Worm (Caenorhabditis elegans) whole organism, L4/young adult: Measurements from ENCODE around the gene C06H5.13.
"Not testable (repeated sequence)": the region's sequence is repeated elsewhere in the genome, so short reads cannot be mapped to it uniquely, and the experiment has no call there.

Source experiments
- W03F9.2 ChIP-seq: fragments of 150-350 bp; optimal IDR thresholded peaks from 2 replicates; lab custom pipeline; 2014; ENCODE audit warnings: missing biosample characterization, missing genetic modification characterization
- dao-5 ChIP-seq: sonication (generic microtip); optimal IDR thresholded peaks from 2 replicates; lab custom pipeline; 2016; ENCODE audit warnings: missing genotype, missing genetic modification characterization, moderate library complexity, missing compliant biosample characterization
- him-1 ChIP-seq: sonication (generic microtip); optimal IDR thresholded peaks from 2 replicates; lab custom pipeline; 2016; ENCODE audit warnings: missing genotype, missing genetic modification reagents, missing genetic modification characterization, missing compliant biosample characterization

ce11 chrV:17894485-17894884 lies 3.1 kb downstream of the C06H5.13 start, which contains the start of gene C06H5.12:
- TF ChIP-seq him-1 (tag; lab: Kevin White, UChicago); W03F9.2; dao-5 (tag; lab: Kevin White, UChicago): not testable (repeated sequence)
